Fruit fly (Drosophila melanogaster): ENCODE measurements around the gene CG4928.

The CG4928 gene

DNA sequence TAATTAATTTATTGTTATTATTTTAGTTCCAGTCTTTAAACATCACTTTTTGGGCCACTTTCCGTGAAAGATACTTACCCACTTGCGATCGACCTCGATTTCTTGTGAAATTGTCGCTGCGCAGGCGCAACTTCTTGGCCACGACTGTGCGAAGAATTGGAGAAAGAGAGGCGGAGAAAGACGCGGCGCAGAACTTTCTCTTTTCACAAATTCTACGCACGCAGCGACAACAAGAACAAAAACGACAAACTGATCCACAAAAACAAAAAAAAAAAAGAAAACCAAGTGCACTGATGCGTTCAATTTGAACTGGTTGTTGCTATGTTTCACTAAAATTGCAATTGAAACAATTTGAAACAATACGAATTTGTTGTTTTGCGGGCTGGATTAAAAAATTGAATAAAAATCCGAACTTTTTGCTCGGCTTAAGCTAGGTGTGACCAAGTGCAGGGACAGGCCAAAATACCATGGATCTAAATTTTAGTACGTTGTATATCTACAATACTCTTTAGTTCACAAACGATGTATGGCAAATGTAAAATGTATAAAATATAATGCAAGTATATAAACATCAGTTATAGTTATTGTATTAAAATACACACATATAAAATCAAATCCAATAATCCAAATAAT is 27.6 kb downstream of the CG4928 start, which contains the start of gene wus (continued):
- no peak for TF ChIP-seq CG17328 (GFP tag; IDR thresholded peaks at IDR 0.05)
- no peak for TF ChIP-seq Dfd (GFP tag; optimal IDR thresholded peaks at IDR 0.05)
- peak; percentile 59 for TF ChIP-seq Dp (GFP tag; optimal IDR thresholded peaks at IDR 0.05)
- TF ChIP-seq CG3407 (GFP tag; optimal IDR thresholded peaks at IDR 0.05) = no peak
- TF ChIP-seq cato (GFP tag; optimal IDR thresholded peaks at IDR 0.05; ENCODE audit: borderline replicate concordance) = no peak
- TF ChIP-seq CG42726 (GFP tag; IDR thresholded peaks at IDR 0.05; ENCODE audit: partially characterized antibody) = no peak
- no peak for TF ChIP-seq gcm (GFP tag; optimal IDR thresholded peaks at IDR 0.05)
- no peak for TF ChIP-seq CG12219 (GFP tag; optimal IDR thresholded peaks at IDR 0.05)
- no peak for TF ChIP-seq CG6654 (GFP tag; optimal IDR thresholded peaks at IDR 0.05)
- TF ChIP-seq unc-4 (GFP tag; IDR thresholded peaks at IDR 0.05; ENCODE audit: partially characterized antibody) = no peak
- no peak for TF ChIP-seq CG3838 (GFP tag; optimal IDR thresholded peaks at IDR 0.05)
- no peak for TF ChIP-seq CG7839 (tag; optimal IDR thresholded peaks at IDR 0.05)
- TF ChIP-seq Gug (GFP tag; IDR thresholded peaks at IDR 0.05) = no peak
- TF ChIP-seq Abd-B (GFP tag; optimal IDR thresholded peaks at IDR 0.05) = no peak
- TF ChIP-seq E2f2 (GFP tag; IDR thresholded peaks at IDR 0.05) = peak; percentile 70
- TF ChIP-seq Neu2 (GFP tag; optimal IDR thresholded peaks at IDR 0.05; ENCODE audit: borderline replicate concordance) = no peak
- no peak for TF ChIP-seq Atf6 (GFP tag; IDR thresholded peaks at IDR 0.05)
- no peak for TF ChIP-seq CG10979 (tag; optimal IDR thresholded peaks at IDR 0.05)
- no peak for TF ChIP-seq Nf-YC (tag; optimal IDR thresholded peaks at IDR 0.05)
- TF ChIP-seq Deaf1 (tag; optimal IDR thresholded peaks at IDR 0.05) = peak; percentile 24
- TF ChIP-seq sens (GFP tag) = peak; percentile 50
- TF ChIP-seq Gsc (GFP tag; IDR thresholded peaks at IDR 0.05) = no peak
- no peak for TF ChIP-seq Meics (GFP tag; optimal IDR thresholded peaks at IDR 0.05)
- TF ChIP-seq Trl (optimal IDR thresholded peaks at IDR 0.05) = no peak
- no peak for TF ChIP-seq Trl (GFP tag; optimal IDR thresholded peaks at IDR 0.05)
- TF ChIP-seq Drgx (GFP tag; IDR thresholded peaks at IDR 0.05) = no peak
- no peak for TF ChIP-seq CG5245 (GFP tag; optimal IDR thresholded peaks at IDR 0.05)
- no peak for TF ChIP-seq gem (tag; optimal IDR thresholded peaks at IDR 0.05)
- TF ChIP-seq CG4730 (GFP tag; IDR thresholded peaks at IDR 0.05) = no peak
- no peak for TF ChIP-seq CG4424 (GFP tag; optimal IDR thresholded peaks at IDR 0.05)
- TF ChIP-seq Hr39 (optimal IDR thresholded peaks at IDR 0.05) = no peak
- TF ChIP-seq ind (GFP tag; optimal IDR thresholded peaks at IDR 0.05) = no peak
- TF ChIP-seq Nf-YA (GFP tag; IDR thresholded peaks at IDR 0.05) = no peak
- no peak for TF ChIP-seq Mrtf (GFP tag; IDR thresholded peaks at IDR 0.05)
- TF ChIP-seq prd (optimal IDR thresholded peaks at IDR 0.05) = no peak
- no peak for TF ChIP-seq prd (GFP tag; IDR thresholded peaks at IDR 0.05)
- TF ChIP-seq CG17568 (GFP tag; optimal IDR thresholded peaks at IDR 0.05) = no peak
- no peak for TF ChIP-seq run (tag; optimal IDR thresholded peaks at IDR 0.05)
- no peak for TF ChIP-seq CG14014 (GFP tag; IDR thresholded peaks at IDR 0.05)
- TF ChIP-seq CG7786 (GFP tag; optimal IDR thresholded peaks at IDR 0.05) = no peak
- peak in 1 of 2 experiments; percentile 28 for TF ChIP-seq bsh (GFP tag; optimal IDR thresholded peaks at IDR 0.05)
- no peak for TF ChIP-seq zen (tag; optimal IDR thresholded peaks at IDR 0.05)
- TF ChIP-seq jigr1 (GFP tag; IDR thresholded peaks at IDR 0.05) = no peak
- no peak for TF ChIP-seq Fer1 (GFP tag; optimal IDR thresholded peaks at IDR 0.05)
- TF ChIP-seq croc (GFP tag; conservative IDR thresholded peaks at IDR 0.05) = no peak
- TF ChIP-seq CG12659 (GFP tag; optimal IDR thresholded peaks at IDR 0.05) = peak; percentile 28
- TF ChIP-seq danr (GFP tag; IDR thresholded peaks at IDR 0.05) = no peak
- TF ChIP-seq exex (tag; optimal IDR thresholded peaks at IDR 0.05) = no peak
- peak; percentile 15; the same call in 1 of the 3 replicates for TF ChIP-seq CG34224 (GFP tag; IDR thresholded peaks at IDR 0.05; ENCODE audit: partially characterized antibody)
- TF ChIP-seq PHDP (tag; optimal IDR thresholded peaks at IDR 0.05) = no peak
- TF ChIP-seq eve (GFP tag; optimal IDR thresholded peaks at IDR 0.05) = no peak
- TF ChIP-seq CG3163 (GFP tag; optimal IDR thresholded peaks at IDR 0.05) = no peak
